Worm (Caenorhabditis elegans) whole organism, L4 larva: ENCODE data around the gene F59B10.4.

ENCODE experiments used
- F10B5.3 ChIP-seq: sonication (generic microtip); optimal IDR thresholded peaks from 2 replicates; lab custom pipeline; 2016; ENCODE audit warnings: mild to moderate bottlenecking, missing genetic modification characterization, missing compliant biosample characterization
- F37D6.2 ChIP-seq: sonication (generic microtip); optimal IDR thresholded peaks from 2 replicates; lab custom pipeline; 2016; ENCODE audit warnings: mild to moderate bottlenecking, missing genetic modification characterization, missing compliant biosample characterization
- F44E2.7 ChIP-seq: fragments of 200-800 bp; sonication (Bioruptor generic); IDR thresholded peaks from 2 replicates; pipeline ENCODE4 v2.1.2; 2022; ENCODE audit warnings: missing genetic modification characterization, missing compliant biosample characterization
- F49E8.2 ChIP-seq: sonication (generic microtip); optimal IDR thresholded peaks from 2 replicates; lab custom pipeline; 2016; ENCODE audit warnings: missing compliant biosample characterization, mild to moderate bottlenecking, missing genetic modification characterization, borderline replicate concordance
- Y48G9A.11 ChIP-seq: fragments of 200-800 bp; sonication (Bioruptor generic); IDR thresholded peaks from 2 replicates; pipeline ENCODE4 v1.3.6; 2022; ENCODE audit warnings: missing genetic modification reagents, missing genetic modification characterization, missing compliant biosample characterization
- Y5F2A.4 ChIP-seq: fragments of 200-800 bp; sonication (Bioruptor generic); optimal IDR thresholded peaks from 2 replicates; lab custom pipeline; 2018; ENCODE audit warnings: mild to moderate bottlenecking, missing genetic modification characterization, missing compliant biosample characterization
- ZK546.5 ChIP-seq, 2 experiments: sonication (generic microtip); optimal IDR thresholded peaks; 2 replicates each; lab custom pipeline; 2017; ENCODE audit warnings: missing biosample characterization in 2 of 2, missing genetic modification characterization in 2 of 2
- aha-1 ChIP-seq: fragments of 150-350 bp; peaks from one replicate; lab custom pipeline; 2014; ENCODE audit warnings: missing biosample characterization, missing genetic modification characterization
- attf-4 ChIP-seq: sonication (generic microtip); optimal IDR thresholded peaks from 3 replicates; lab custom pipeline; 2017; ENCODE audit warnings: missing biosample characterization, missing genetic modification characterization
- ceh-20 ChIP-seq: fragments of 200-800 bp; sonication (Bioruptor generic); IDR thresholded peaks from 2 replicates; pipeline ENCODE4 v1.3.6; 2022; ENCODE audit warnings: missing genetic modification reagents, missing genetic modification characterization, missing compliant biosample characterization
- ceh-28 ChIP-seq: fragments of 150-350 bp; optimal IDR thresholded peaks from 2 replicates; lab custom pipeline; 2014; ENCODE audit warnings: missing biosample characterization, missing genetic modification reagents, missing genetic modification characterization
- ceh-44 ChIP-seq: fragments of 200-800 bp; sonication (Bioruptor generic); IDR thresholded peaks from 2 replicates; pipeline ENCODE4 v1.3.6; 2022; ENCODE audit warnings: missing genetic modification reagents, missing genetic modification characterization, missing compliant biosample characterization
- ces-1 ChIP-seq: fragments of 150-350 bp; sonication (generic microtip); optimal IDR thresholded peaks from 4 replicates; lab custom pipeline; 2014; ENCODE audit warnings: missing biosample characterization, missing genetic modification reagents, missing genetic modification characterization
- ctbp-1 ChIP-seq: fragments of 200-800 bp; sonication (Bioruptor generic); IDR thresholded peaks from 2 replicates; pipeline ENCODE4 v1.3.6; 2022; ENCODE audit warnings: missing genetic modification reagents, missing genetic modification characterization, missing compliant biosample characterization
- daf-16 ChIP-seq, 3 experiments: sonication (generic microtip); optimal IDR thresholded peaks; 2 replicates each; lab custom pipeline; 2016 to 2017; ENCODE audit warnings: missing genetic modification characterization in 3 of 3, missing genetic modification reagents in 3 of 3, mild to moderate bottlenecking in 2 of 3, missing compliant biosample characterization in 2 of 3, missing biosample characterization in 1 of 3, moderate library complexity in 1 of 3
- daf-8 ChIP-seq: fragments of 200-800 bp; sonication (Bioruptor generic); IDR thresholded peaks from 2 replicates; pipeline ENCODE4 v1.3.6; 2022; ENCODE audit warnings: missing genetic modification characterization, missing compliant biosample characterization
- dmd-8 ChIP-seq: fragments of 200-800 bp; sonication (Bioruptor generic); IDR thresholded peaks from 2 replicates; pipeline ENCODE4 v1.3.6; 2022; ENCODE audit warnings: missing genetic modification characterization, missing compliant biosample characterization
- duxl-1 ChIP-seq: sonication (generic microtip); optimal IDR thresholded peaks from 2 replicates; lab custom pipeline; 2016; ENCODE audit warnings: mild to moderate bottlenecking, missing genetic modification characterization, moderate library complexity, missing compliant biosample characterization; ENCODE audit not compliant: poor library complexity
- fos-1 ChIP-seq: fragments of 150-350 bp; optimal IDR thresholded peaks from 2 replicates; lab custom pipeline; 2014; ENCODE audit warnings: missing biosample characterization, missing genetic modification characterization
- gei-8 ChIP-seq: fragments of 200-800 bp; sonication (Bioruptor generic); optimal IDR thresholded peaks from 2 replicates; lab custom pipeline; 2018; ENCODE audit warnings: mild to moderate bottlenecking, missing genetic modification characterization, missing compliant biosample characterization
- hif-1 ChIP-seq, 2 experiments: sonication (generic microtip); optimal IDR thresholded peaks; 2 replicates each; lab custom pipeline; 2016 to 2017; ENCODE audit warnings: missing compliant biosample characterization in 2 of 2, missing genetic modification characterization in 2 of 2, missing genetic modification reagents in 2 of 2, missing genotype in 2 of 2, mild to moderate bottlenecking in 1 of 2
- hlh-11 ChIP-seq: fragments of 200-800 bp; sonication (Bioruptor generic); optimal IDR thresholded peaks from 2 replicates; lab custom pipeline; 2018; ENCODE audit warnings: mild to moderate bottlenecking, missing genetic modification characterization, missing compliant biosample characterization
- hlh-30 ChIP-seq: sonication (generic microtip); optimal IDR thresholded peaks from 2 replicates; lab custom pipeline; 2017; ENCODE audit warnings: antibody characterized with exemption, mild to moderate bottlenecking, missing genetic modification characterization, missing compliant biosample characterization; ENCODE audit not compliant: insufficient read depth
- hmg-1.1 ChIP-seq: fragments of 200-800 bp; sonication (Bioruptor generic); IDR thresholded peaks from 2 replicates; pipeline ENCODE4 v1.3.6; 2022; ENCODE audit warnings: missing genetic modification reagents, missing genetic modification characterization, missing compliant biosample characterization
- jun-1 ChIP-seq: fragments of 150-350 bp; optimal IDR thresholded peaks from 2 replicates; lab custom pipeline; 2014; ENCODE audit warnings: missing biosample characterization, missing genetic modification reagents, missing genetic modification characterization
- lim-7 ChIP-seq: fragments of 200-800 bp; sonication (Bioruptor generic); IDR thresholded peaks from 2 replicates; pipeline ENCODE4 v1.3.6; 2022; ENCODE audit warnings: missing genetic modification characterization, missing compliant biosample characterization
- lin-29 ChIP-seq: fragments of 200-800 bp; sonication (Bioruptor generic); IDR thresholded peaks from 2 replicates; pipeline ENCODE4 v1.3.6; 2022; ENCODE audit warnings: missing genetic modification reagents, missing genetic modification characterization, missing compliant biosample characterization
- lin-39 ChIP-seq: fragments of 150-350 bp; optimal IDR thresholded peaks from 2 replicates; lab custom pipeline; 2014; ENCODE audit warnings: missing biosample characterization, missing genetic modification reagents, missing genetic modification characterization
- lsy-2 ChIP-seq, 2 experiments: fragments of 150-350 bp in 1 of 2; sonication (generic microtip) in 1 of 2; optimal IDR thresholded peaks; 2 replicates each; lab custom pipeline; 2014 to 2017; ENCODE audit warnings: missing biosample characterization in 2 of 2, missing genetic modification characterization in 2 of 2
- mxl-2 ChIP-seq: fragments of 200-800 bp; sonication (Bioruptor generic); conservative IDR thresholded peaks from 2 replicates; pipeline ENCODE4 v1.3.6; 2022; ENCODE audit warnings: missing genetic modification reagents, missing genetic modification characterization, missing compliant biosample characterization
- mxl-3 ChIP-seq: fragments of 200-800 bp; sonication (Bioruptor generic); optimal IDR thresholded peaks from 2 replicates; lab custom pipeline; 2018; ENCODE audit warnings: mild to moderate bottlenecking, missing genetic modification characterization, missing compliant biosample characterization
- nhr-11 ChIP-seq: fragments of 150-350 bp; optimal IDR thresholded peaks from 2 replicates; lab custom pipeline; 2014; ENCODE audit warnings: missing biosample characterization, missing genetic modification characterization
- nhr-41 ChIP-seq: fragments of 200-800 bp; sonication (Bioruptor generic); IDR thresholded peaks from 2 replicates; pipeline ENCODE4 v1.3.6; 2022; ENCODE audit warnings: missing genetic modification reagents, missing genetic modification characterization, missing compliant biosample characterization
- nhr-6 ChIP-seq: fragments of 150-350 bp; optimal IDR thresholded peaks from 2 replicates; lab custom pipeline; 2014; ENCODE audit warnings: missing biosample characterization, missing genetic modification characterization
- nhr-76 ChIP-seq: fragments of 150-350 bp; optimal IDR thresholded peaks from 2 replicates; lab custom pipeline; 2014; ENCODE audit warnings: missing biosample characterization, missing genetic modification characterization
- php-3 ChIP-seq: fragments of 200-800 bp; sonication (Bioruptor generic); IDR thresholded peaks from 2 replicates; pipeline ENCODE4 v1.3.6; 2022; ENCODE audit warnings: missing genetic modification reagents, missing genetic modification characterization, missing compliant biosample characterization
- spr-1 ChIP-seq: sonication (generic microtip); optimal IDR thresholded peaks from 2 replicates; lab custom pipeline; 2016; ENCODE audit warnings: mild to moderate bottlenecking, missing genetic modification characterization, missing compliant biosample characterization
- spr-3 ChIP-seq: fragments of 200-800 bp; sonication (Bioruptor generic); optimal IDR thresholded peaks from 2 replicates; lab custom pipeline; 2018; ENCODE audit warnings: mild to moderate bottlenecking, missing genetic modification characterization, missing compliant biosample characterization
- unc-39 ChIP-seq: sonication (generic microtip); optimal IDR thresholded peaks from 2 replicates; lab custom pipeline; 2017; ENCODE audit warnings: missing biosample characterization, missing genetic modification characterization
- unc-62 ChIP-seq, 3 experiments: fragments of 150-350 bp in 1 of 3; sonication (generic microtip); optimal IDR thresholded peaks in 2 of 3; peaks in 1 of 3; 1 replicate in 1 of 3; 2 replicates in 2 of 3; lab custom pipeline; 2014 to 2017; ENCODE audit warnings: missing biosample characterization in 3 of 3, missing genetic modification characterization in 3 of 3, missing genetic modification reagents in 3 of 3, missing genotype in 1 of 3
- vab-7 ChIP-seq: fragments of 200-800 bp; sonication (Bioruptor generic); IDR thresholded peaks from 2 replicates; pipeline ENCODE4 v1.3.6; 2022; ENCODE audit warnings: missing genetic modification reagents, missing genetic modification characterization, missing compliant biosample characterization
- zag-1 ChIP-seq: fragments of 150-350 bp; optimal IDR thresholded peaks from 2 replicates; lab custom pipeline; 2014; ENCODE audit warnings: missing biosample characterization, missing genetic modification characterization
- zfp-2 ChIP-seq: sonication (generic microtip); optimal IDR thresholded peaks from 2 replicates; lab custom pipeline; 2016; ENCODE audit warnings: mild to moderate bottlenecking, missing genetic modification characterization, missing compliant biosample characterization
- zfp-3 ChIP-seq: fragments of 200-800 bp; sonication (Bioruptor generic); conservative IDR thresholded peaks from 2 replicates; pipeline ENCODE4 v1.3.6; 2022; ENCODE audit warnings: missing genetic modification reagents, missing genetic modification characterization, missing compliant biosample characterization
- zip-2 ChIP-seq: fragments of 150-350 bp; optimal IDR thresholded peaks from 2 replicates; lab custom pipeline; 2014; ENCODE audit warnings: missing biosample characterization, missing genetic modification characterization
- ztf-11 ChIP-seq: fragments of 150-350 bp; optimal IDR thresholded peaks from 2 replicates; lab custom pipeline; 2014; ENCODE audit warnings: missing biosample characterization, missing genetic modification characterization

The F59B10.4 gene

ce11 chrII:10543457-10544137, 24.7 kb upstream of the F59B10.4 start (continued):
- TF ChIP-seq jun-1 (tag; lab: Kevin White, UChicago) (no peak), lsy-2 (tag; optimal IDR thresholded peaks at IDR 0.05; lab: Kevin White, UChicago) (peak in 1 of 2 experiments; percentile 2), vab-7 (GFP tag; lab: Robert Waterston, UW) (peak; percentile 31; the same call in 1 of the 2 replicates), spr-1 (tag; lab: Kevin White, UChicago) (no peak), daf-16 (GFP tag; optimal IDR thresholded peaks at IDR 0.05; lab: Kevin White, UChicago) (peak in 1 of 2 experiments; percentile 42), daf-16 (tag; optimal IDR thresholded peaks at IDR 0.05; lab: Kevin White, UChicago) (no peak), nhr-6 (no peak), attf-4 (tag; lab: Kevin White, UChicago) (no peak), hif-1 (tag; optimal IDR thresholded peaks at IDR 0.05; lab: Kevin White, UChicago) (no peak), lin-39 (tag; lab: Kevin White, UChicago) (no peak), F44E2.7 (peak; percentile 80), ces-1 (GFP tag; lab: Kevin White, UChicago) (no peak), dmd-8 (no peak), mxl-3 (GFP tag; lab: Kevin White, UChicago) (peak; percentile 53), ctbp-1 (GFP tag; lab: Robert Waterston, UW) (peak; percentile 45; the same call in 1 of the 2 replicates), hlh-30 (tag; lab: Kevin White, UChicago) (peak; percentile 22), nhr-11 (peak; percentile 45), zfp-3 (GFP tag; lab: Robert Waterston, UW) (peak; percentile 61; the same call in 1 of the 2 replicates), lin-29 (GFP tag; lab: Robert Waterston, UW) (peak; percentile 37; the same call in 1 of the 2 replicates)

ce11 chrII:10542654-10543456, 23.9 kb upstream of the F59B10.4 start:
- TF ChIP-seq php-3 (GFP tag; lab: Robert Waterston, UW) (peak; percentile 51; the same call in 1 of the 2 replicates), ceh-28 (tag; lab: Kevin White, UChicago) (no peak), unc-62 (GFP tag; optimal IDR thresholded peaks at IDR 0.05 in 1 of 2; lab: Kevin White, UChicago) (peak in 1 of 2 experiments; percentile 72), unc-62 (tag; optimal IDR thresholded peaks at IDR 0.05; lab: Kevin White, UChicago) (no peak), F37D6.2 (tag; lab: Kevin White, UChicago) (no peak), gei-8 (GFP tag; lab: Kevin White, UChicago) (peak; percentile 1), unc-39 (no peak), aha-1 (tag; lab: Kevin White, UChicago) (peak; percentile 88), zfp-3 (GFP tag; lab: Robert Waterston, UW) (no peak; the same call in 1 of the 2 replicates), nhr-11 (no peak), vab-7 (GFP tag; lab: Robert Waterston, UW) (0 out of 2 replicates have a peak, but pooled peaks have one; percentile 9), F49E8.2 (tag; lab: Kevin White, UChicago) (no peak), duxl-1 (no peak), hmg-1.1 (no peak; the same call in 1 of the 2 replicates), ceh-20 (GFP tag; lab: Robert Waterston, UW) (peak; percentile 74), Y5F2A.4 (no peak), mxl-2 (no peak), nhr-41 (GFP tag; lab: Robert Waterston, UW) (peak; percentile 50), ZK546.5 (tag; optimal IDR thresholded peaks at IDR 0.05; lab: Kevin White, UChicago) (no peak), lim-7 (GFP tag; lab: Robert Waterston, UW) (peak; percentile 62; the same call in 1 of the 2 replicates), fos-1 (tag; lab: Kevin White, UChicago) (no peak), zag-1 (tag; lab: Kevin White, UChicago) (no peak), daf-8 (no peak), hlh-11 (tag; lab: Kevin White, UChicago) (no peak), Y48G9A.11 (GFP tag; lab: Robert Waterston, UW) (peak; percentile 22; the same call in 1 of the 2 replicates), ztf-11 (tag; lab: Kevin White, UChicago) (no peak), ceh-44 (no peak), zfp-2 (tag; lab: Kevin White, UChicago) (no peak), F10B5.3 (no peak), zip-2 (tag; lab: Kevin White, UChicago) (no peak), nhr-76 (tag; lab: Kevin White, UChicago) (no peak), spr-3 (GFP tag; lab: Kevin White, UChicago) (peak; percentile 36)
